Worm (Caenorhabditis elegans) whole organism, dauer: Measurements from ENCODE around the gene col-153.

Experiments used
- unc-62 ChIP-seq: sonication (generic microtip); optimal IDR thresholded peaks from 2 replicates; lab custom pipeline; 2017; ENCODE audit warnings: missing biosample characterization, missing genetic modification reagents, missing genetic modification characterization

The col-153 gene

DNA sequence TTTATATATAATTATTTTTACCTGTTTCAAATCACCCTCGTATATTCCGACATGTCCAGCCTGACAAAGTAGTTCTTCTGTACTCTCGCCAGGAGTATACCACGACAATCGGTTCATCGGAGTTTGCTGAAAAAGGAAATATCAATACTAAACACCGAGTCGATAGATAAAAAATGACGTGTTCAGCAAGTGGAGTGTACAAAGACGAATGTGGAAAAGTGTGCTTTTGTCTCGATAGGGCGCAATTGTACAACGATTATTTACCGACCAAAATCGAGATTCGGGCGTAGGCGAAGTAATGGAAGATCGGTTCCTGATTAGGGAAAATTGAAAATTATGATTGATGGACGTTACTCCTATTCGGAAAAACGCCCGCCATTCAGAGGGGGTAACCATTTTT is 10.9 kb downstream of the col-153 start, which contains the start of gene vps-36:
Gene vps-36 (minus strand): TSS at position 126 of the 400 bp plus-strand sequence.
- TF ChIP-seq unc-62 (GFP tag; lab: Kevin White, UChicago) = no peak

DNA sequence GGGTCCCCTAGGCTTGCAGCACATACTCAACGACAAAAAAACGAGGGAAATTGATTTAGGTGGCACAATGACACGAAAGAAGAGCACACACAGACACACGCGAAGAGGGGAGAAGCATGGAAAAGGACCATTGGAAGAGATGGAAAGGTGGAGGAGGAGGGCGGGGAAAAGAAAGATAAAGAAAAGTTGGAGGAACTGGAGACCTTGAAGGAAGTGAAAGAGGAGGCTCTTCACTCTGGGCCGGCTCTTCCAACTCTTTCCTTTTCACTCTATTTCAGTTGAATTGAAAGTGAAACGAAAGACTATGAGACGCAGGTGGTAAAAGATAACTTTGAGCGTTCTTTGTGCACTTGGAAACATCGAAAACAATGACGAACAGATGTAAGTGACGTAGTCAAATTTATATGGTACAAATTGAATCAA is 11.8 kb downstream of the col-153 start:
- no peak for TF ChIP-seq unc-62 (GFP tag; lab: Kevin White, UChicago)

DNA sequence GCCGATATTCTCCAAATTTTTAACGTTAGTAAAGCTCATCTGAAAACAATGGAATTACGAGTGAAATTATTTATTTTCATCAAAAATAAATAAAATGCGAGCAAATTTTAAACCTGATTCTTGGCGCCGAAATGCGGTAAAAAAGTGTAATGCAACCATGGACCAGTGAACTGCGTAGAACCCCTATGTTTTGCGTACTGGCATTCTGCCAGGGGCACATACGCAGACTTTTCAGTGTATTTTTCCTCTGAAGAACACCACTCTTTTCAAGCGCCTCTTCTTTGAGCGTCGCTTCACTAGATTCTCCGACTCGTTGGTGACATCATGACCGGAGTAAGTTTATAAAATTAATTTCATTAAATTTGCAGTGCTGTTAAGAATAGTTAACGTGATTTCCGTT is 15.9 kb downstream of the col-153 start, which contains the start of the genes ctf-4 and eef-1G:
Gene ctf-4 (minus strand): TSS at position 39 of the 400 bp plus-strand sequence.
Gene eef-1G (plus strand): TSS at position 219 of the 400 bp plus-strand sequence.
- TF ChIP-seq unc-62 (GFP tag; lab: Kevin White, UChicago) = no peak

DNA sequence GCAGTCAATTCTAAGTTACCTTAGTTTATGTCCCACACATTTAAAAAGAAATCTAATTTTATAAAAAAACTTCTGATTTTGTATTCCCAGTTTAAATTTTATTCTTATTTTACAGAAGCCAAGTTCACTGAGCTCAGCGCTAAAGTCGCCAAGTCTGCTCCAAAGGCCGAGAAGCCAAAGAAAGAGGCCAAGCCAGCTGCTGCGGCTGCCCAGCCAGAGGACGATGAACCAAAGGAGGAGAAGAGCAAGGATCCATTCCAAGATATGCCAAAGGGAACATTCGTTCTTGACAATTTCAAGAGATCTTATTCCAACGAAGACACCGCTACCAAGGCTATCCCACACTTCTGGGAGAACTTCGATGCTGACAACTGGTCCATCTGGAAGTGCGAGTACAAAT is 17.3 kb downstream of the col-153 start:
- TF ChIP-seq unc-62 (GFP tag; lab: Kevin White, UChicago) = no peak

DNA sequence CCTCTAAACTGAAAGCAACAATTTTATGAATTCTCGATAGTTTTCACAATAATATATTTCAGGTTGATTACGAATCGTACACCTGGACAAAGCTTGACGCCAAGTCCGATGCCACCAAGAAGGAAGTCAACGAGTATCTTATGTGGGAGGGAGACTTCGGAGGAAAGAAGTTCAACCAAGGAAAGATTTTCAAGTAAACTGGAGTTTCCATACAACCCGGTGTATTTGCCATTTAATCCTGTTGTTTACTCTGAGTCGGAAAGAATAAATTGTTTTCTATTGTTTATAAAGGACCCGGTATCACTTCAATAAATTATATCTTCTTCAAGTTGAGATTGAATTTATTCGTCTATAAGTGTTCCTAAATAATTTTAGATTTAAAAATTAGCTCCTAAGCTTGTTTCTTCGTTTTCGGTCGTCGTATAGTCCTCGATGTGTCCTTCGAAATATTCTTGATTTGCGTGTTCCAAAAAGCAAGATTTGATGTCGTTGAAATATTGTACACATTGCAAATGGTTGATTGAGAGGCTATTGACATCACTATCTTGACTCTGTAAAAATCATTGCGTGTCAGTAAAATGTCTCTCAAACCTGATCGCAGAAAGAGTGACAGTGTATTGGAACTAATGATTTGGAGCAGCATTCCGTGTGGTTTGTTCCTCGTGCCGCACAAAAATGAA is 18.1 kb downstream of the col-153 start:
- no peak for TF ChIP-seq unc-62 (GFP tag; lab: Kevin White, UChicago)

DNA sequence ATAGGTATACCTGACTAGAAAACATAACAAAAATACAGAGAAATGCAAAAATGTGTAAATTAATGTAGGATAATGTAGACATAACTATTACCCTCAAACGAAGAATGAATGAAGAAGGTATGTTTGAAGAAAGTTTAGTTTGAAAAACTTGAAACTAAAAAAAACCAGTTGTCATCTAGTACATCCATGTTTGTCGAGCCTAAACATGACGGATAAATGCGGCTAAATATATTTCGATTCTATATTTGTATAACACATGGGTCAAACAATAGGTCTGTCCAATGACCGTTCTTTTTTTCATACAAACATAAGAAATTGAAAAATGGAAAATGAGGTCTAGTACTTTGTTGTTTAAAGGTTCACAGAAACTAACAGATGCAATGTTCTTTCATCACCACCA is 20.5 kb downstream of the col-153 start, which contains the start of gene F17C11.22:
Gene F17C11.22 (minus strand): TSS at position 101 of the 400 bp plus-strand sequence.
- no peak for TF ChIP-seq unc-62 (GFP tag; lab: Kevin White, UChicago)

DNA sequence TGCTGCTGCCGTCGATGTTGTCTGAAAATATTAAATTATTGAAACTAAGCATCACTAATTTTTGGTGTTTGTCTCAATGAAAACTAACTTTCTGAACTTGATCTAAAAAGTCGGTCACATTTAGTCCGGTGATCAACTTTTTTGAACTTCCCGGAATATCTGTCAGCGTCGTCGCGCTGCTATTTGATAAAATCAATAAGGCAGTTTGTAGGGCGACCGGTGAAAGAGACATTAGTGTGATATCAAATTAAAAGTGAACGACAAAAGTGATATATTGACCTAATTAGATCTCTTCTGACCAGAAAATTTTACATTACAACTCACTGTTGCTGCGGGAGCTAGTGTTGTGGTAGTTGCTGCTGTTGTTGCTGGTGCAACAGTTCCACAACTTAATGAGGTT is 21.3 kb downstream of the col-153 start:
- TF ChIP-seq unc-62 (GFP tag; lab: Kevin White, UChicago) = no peak

DNA sequence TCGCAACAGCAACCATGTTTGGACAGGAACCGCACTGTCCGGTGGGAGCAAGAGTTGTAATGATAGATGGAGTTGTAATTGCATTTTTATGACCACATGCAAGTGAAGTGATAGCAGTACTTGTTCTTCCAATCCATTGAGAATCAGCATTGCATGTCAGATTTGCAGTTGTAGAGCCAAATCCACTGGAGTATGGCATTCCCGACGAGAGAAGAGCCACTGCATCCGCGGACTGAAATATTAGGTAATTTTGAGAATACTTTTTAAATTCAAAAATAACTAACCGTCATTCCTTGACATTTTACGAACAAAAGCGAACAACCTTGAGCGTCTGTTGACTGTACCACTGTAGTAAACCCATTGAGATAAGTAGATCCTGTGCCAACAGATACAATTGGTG is 25.5 kb downstream of the col-153 start:
- no peak for TF ChIP-seq unc-62 (GFP tag; lab: Kevin White, UChicago)

DNA sequence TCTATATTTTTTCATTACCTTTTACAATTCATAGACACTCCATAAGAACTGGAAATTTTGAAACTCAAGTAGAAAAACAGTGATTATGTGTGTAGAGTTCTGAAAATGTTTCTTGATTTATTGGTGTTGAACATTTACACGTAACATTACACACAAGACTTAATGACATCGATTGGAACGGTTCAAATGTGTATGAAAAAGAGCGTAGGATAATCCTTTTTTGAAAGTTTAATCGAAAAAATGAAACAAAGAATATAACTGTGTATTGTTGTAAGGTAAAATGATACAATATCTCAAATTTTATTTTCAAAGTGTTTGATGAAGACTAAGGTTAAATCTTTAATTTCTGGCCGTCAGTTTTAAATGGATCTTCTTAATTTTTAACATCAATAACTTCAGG is 31.5 kb downstream of the col-153 start, which contains the start of gene fig-1:
Gene fig-1 (minus strand): TSS at position 101 of the 400 bp plus-strand sequence.
- no peak for TF ChIP-seq unc-62 (GFP tag; lab: Kevin White, UChicago)

DNA sequence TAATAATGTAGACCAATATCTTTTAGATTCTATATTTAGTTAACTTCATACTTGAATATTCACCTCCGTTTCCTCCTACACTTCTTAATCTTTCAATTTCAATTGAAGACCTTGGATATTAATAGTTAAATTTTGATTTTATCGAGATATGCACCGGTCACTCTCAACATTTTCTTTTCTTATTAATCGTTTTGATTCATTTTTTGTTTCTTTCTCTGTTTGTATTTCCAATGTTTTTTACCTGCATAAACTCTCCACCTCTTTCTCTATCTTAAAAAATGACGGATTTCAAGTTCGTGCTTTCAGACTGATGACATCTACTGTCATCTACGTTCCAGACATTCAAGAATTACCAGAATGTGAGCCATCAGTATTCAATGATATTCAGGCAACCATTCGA is 42.2 kb downstream of the col-153 start, which contains the start of gene frpr-9:
Gene frpr-9 (plus strand): TSS at position 301 of the 400 bp plus-strand sequence.
- TF ChIP-seq unc-62 (GFP tag; lab: Kevin White, UChicago) = no peak

DNA sequence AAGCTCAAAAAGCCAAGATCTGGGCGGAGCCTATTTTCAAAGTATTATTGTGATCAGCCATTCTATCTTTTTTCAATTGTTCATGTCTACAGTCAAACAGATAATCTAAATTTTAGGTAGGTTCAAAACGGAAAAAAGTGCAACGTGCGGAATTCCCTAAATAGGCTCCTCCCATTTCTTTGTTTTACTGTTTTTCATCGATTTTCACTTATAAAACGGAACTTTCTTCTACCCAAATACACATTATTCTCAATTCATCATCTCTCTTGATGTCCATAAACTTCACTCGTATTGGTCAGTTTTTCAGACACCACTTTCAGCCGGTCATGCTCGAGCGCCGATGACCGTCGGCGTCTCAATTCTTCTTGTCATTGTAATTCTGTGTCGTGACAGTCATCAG is 49.2 kb downstream of the col-153 start, which contains the start of gene F53B7.7:
Gene F53B7.7 (plus strand): TSS at position 301 of the 400 bp plus-strand sequence.
- no peak for TF ChIP-seq unc-62 (GFP tag; lab: Kevin White, UChicago)

DNA sequence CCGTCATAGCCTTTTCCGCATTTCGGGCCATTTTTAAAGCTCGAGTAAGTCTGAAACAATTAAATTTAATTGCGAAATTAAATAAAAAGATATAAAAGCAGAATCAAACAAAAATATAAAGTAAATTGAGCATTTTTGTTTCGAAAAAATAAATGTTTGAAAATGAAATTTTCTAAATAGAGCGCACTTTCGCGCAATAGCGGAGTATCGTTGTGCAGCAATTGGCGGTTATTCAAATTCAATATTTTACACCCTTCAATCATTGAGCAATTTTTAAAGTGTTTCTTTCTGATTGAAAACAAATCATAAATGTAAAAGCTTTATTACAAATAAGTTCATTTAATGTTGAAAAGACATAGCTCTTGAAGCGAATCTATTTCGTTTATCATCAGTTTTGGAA is 51.0 kb downstream of the col-153 start, which contains the start of gene isy-1:
Gene isy-1 (minus strand): TSS at position 50 of the 400 bp plus-strand sequence.
- no peak for TF ChIP-seq unc-62 (GFP tag; lab: Kevin White, UChicago)
